Fruit fly (Drosophila melanogaster) whole organism, embryonic: ENCODE data around the gene CG2865.

Experiments
- B-H2 ChIP-seq: fragments of 200-800 bp; sonication (Bioruptor generic); optimal IDR thresholded peaks from 2 replicates; lab custom pipeline; 2018; ENCODE audit warnings: missing biosample characterization, mild to moderate bottlenecking, missing genetic modification characterization
- BEAF-32 ChIP-seq: fragments of 200-800 bp; sonication (Bioruptor generic); optimal IDR thresholded peaks from 3 replicates; lab custom pipeline; 2017; ENCODE audit warnings: missing biosample characterization, missing genetic modification characterization, mild to moderate bottlenecking, moderate library complexity, missing genetic modification reagents
- C15 ChIP-seq: fragments of 200-800 bp; sonication (Bioruptor generic); IDR thresholded peaks from 3 replicates; pipeline ENCODE4 v1.3.6; 2022; ENCODE audit warnings: missing biosample characterization, missing genetic modification characterization
- CG10462 ChIP-seq: fragments of 200-800 bp; sonication (Bioruptor generic); optimal IDR thresholded peaks from 2 replicates; lab custom pipeline; 2016; ENCODE audit warnings: missing biosample characterization, missing genetic modification characterization
- CG10543 ChIP-seq: fragments of 200-800 bp; sonication (Bioruptor generic); optimal IDR thresholded peaks from 3 replicates; lab custom pipeline; 2017; ENCODE audit warnings: missing biosample characterization, mild to moderate bottlenecking, missing genetic modification characterization, moderate library complexity
- CG12219 ChIP-seq: fragments of 200-800 bp; sonication (Bioruptor generic); optimal IDR thresholded peaks from 3 replicates; lab custom pipeline; 2018; ENCODE audit warnings: missing biosample characterization, mild to moderate bottlenecking, missing genetic modification characterization
- CG13424 ChIP-seq: fragments of 200-800 bp; sonication (Bioruptor generic); optimal IDR thresholded peaks from 2 replicates; lab custom pipeline; 2019; ENCODE audit warnings: missing biosample characterization, mild to moderate bottlenecking, missing genetic modification characterization, moderate library complexity
- CG15269 ChIP-seq: fragments of 200-800 bp; sonication (Bioruptor generic); optimal IDR thresholded peaks from 2 replicates; lab custom pipeline; 2018; ENCODE audit warnings: missing biosample characterization, mild to moderate bottlenecking, missing genetic modification characterization, moderate library complexity
- CG15514 ChIP-seq: fragments of 200-800 bp; sonication (Bioruptor generic); optimal IDR thresholded peaks from 3 replicates; lab custom pipeline; 2017; ENCODE audit warnings: missing biosample characterization, missing genetic modification characterization, mild to moderate bottlenecking, moderate library complexity, missing genetic modification reagents
- CG17359 ChIP-seq: fragments of 200-800 bp; sonication (Bioruptor generic); optimal IDR thresholded peaks from 3 replicates; lab custom pipeline; 2018; ENCODE audit warnings: missing biosample characterization, mild to moderate bottlenecking, missing genetic modification characterization, moderate library complexity
- CG2202 ChIP-seq: fragments of 200-800 bp; sonication (Bioruptor generic); optimal IDR thresholded peaks from 2 replicates; lab custom pipeline; 2018; ENCODE audit warnings: missing biosample characterization, mild to moderate bottlenecking, missing genetic modification characterization
- CG34376 ChIP-seq: fragments of 200-800 bp; sonication (Bioruptor generic); optimal IDR thresholded peaks from 2 replicates; lab custom pipeline; 2018; ENCODE audit warnings: missing biosample characterization, mild to moderate bottlenecking, missing genetic modification characterization
- CG3726 ChIP-seq: fragments of 200-800 bp; sonication (Bioruptor generic); IDR thresholded peaks from 3 replicates; pipeline ENCODE4, ENCODE4 v1.3.6; 2022; ENCODE audit warnings: missing biosample characterization, missing genetic modification characterization
- CG42726 ChIP-seq: fragments of 200-800 bp; sonication (Bioruptor generic); IDR thresholded peaks from 2 replicates; pipeline ENCODE4 v1.3.6; 2022; ENCODE audit warnings: missing biosample characterization, missing genetic modification characterization; ENCODE audit not compliant: partially characterized antibody
- CG4707 ChIP-seq: fragments of 200-800 bp; sonication (Bioruptor generic); optimal IDR thresholded peaks from 2 replicates; lab custom pipeline; 2018; ENCODE audit warnings: missing biosample characterization, mild to moderate bottlenecking, missing genetic modification characterization, moderate library complexity
- CG4854 ChIP-seq: fragments of 200-800 bp; sonication (Bioruptor generic); optimal IDR thresholded peaks from 2 replicates; lab custom pipeline; 2016; ENCODE audit warnings: missing biosample characterization, missing genetic modification characterization, inconsistent platforms
- CG6654 ChIP-seq: fragments of 200-800 bp; sonication (Bioruptor generic); optimal IDR thresholded peaks from 2 replicates; lab custom pipeline; 2017; ENCODE audit warnings: missing biosample characterization, mild to moderate bottlenecking, missing genetic modification characterization
- CG7928 ChIP-seq: fragments of 200-800 bp; sonication (Bioruptor generic); optimal IDR thresholded peaks from 2 replicates; lab custom pipeline; 2017; ENCODE audit warnings: missing biosample characterization, mild to moderate bottlenecking, missing genetic modification characterization
- CG9727 ChIP-seq: fragments of 200-800 bp; sonication (Bioruptor generic); optimal IDR thresholded peaks from 3 replicates; lab custom pipeline; 2017; ENCODE audit warnings: missing biosample characterization, mild to moderate bottlenecking, missing genetic modification characterization
- CTCF ChIP-seq: fragments of 200-800 bp; sonication (Bioruptor generic); optimal IDR thresholded peaks from 2 replicates; lab custom pipeline; 2017; ENCODE audit warnings: missing biosample characterization, mild to moderate bottlenecking, missing genetic modification characterization, moderate library complexity
- D ChIP-seq, 2 experiments: fragments of 200-800 bp in 1 of 2; fragments of >200 bp in 1 of 2; sonication (Bioruptor generic) in 1 of 2; optimal IDR thresholded peaks; 2 replicates in 1 of 2; 3 replicates in 1 of 2; lab custom pipeline; 2017; ENCODE audit warnings: mild to moderate bottlenecking in 1 of 2, missing biosample characterization in 1 of 2, missing genetic modification characterization in 1 of 2, missing genetic modification reagents in 1 of 2
- Dbx ChIP-seq: fragments of 200-800 bp; sonication (Bioruptor generic); IDR thresholded peaks from 3 replicates; pipeline ENCODE4 v1.3.6; 2022; ENCODE audit warnings: missing biosample characterization, missing genetic modification characterization
- ERR ChIP-seq: fragments of 200-800 bp; sonication (Bioruptor generic); optimal IDR thresholded peaks from 2 replicates; lab custom pipeline; 2016; ENCODE audit warnings: missing biosample characterization, missing genetic modification characterization
- H2.0 ChIP-seq: fragments of 200-800 bp; sonication (Bioruptor generic); IDR thresholded peaks from 2 replicates; pipeline ENCODE4 v1.3.6; 2022; ENCODE audit warnings: missing biosample characterization, missing genetic modification characterization
- Jarid2 ChIP-seq: fragments of 200-800 bp; sonication (Bioruptor generic); optimal IDR thresholded peaks from 3 replicates; lab custom pipeline; 2017; ENCODE audit warnings: mild to moderate bottlenecking, missing biosample characterization, missing genetic modification reagents, missing genetic modification characterization
- Lim3 ChIP-seq: fragments of 200-800 bp; sonication (Bioruptor generic); IDR thresholded peaks from 2 replicates; pipeline ENCODE4 v1.3.6; 2022; ENCODE audit warnings: missing biosample characterization, missing genetic modification characterization
- Myb ChIP-seq: fragments of 200-800 bp; sonication (Bioruptor generic); optimal IDR thresholded peaks from 2 replicates; lab custom pipeline; 2016; ENCODE audit warnings: missing biosample characterization, missing genetic modification characterization
- Nf-YA ChIP-seq: fragments of 200-800 bp; sonication (Bioruptor generic); IDR thresholded peaks from 2 replicates; pipeline ENCODE4 v1.3.6; 2022; ENCODE audit warnings: missing biosample characterization, missing genetic modification characterization
- Rx ChIP-seq: fragments of 200-800 bp; sonication (Bioruptor generic); IDR thresholded peaks from 2 replicates; pipeline ENCODE4 v1.3.6; 2022; ENCODE audit warnings: missing biosample characterization, missing genetic modification characterization
- Side ChIP-seq: fragments of 200-800 bp; sonication (Bioruptor generic); optimal IDR thresholded peaks from 2 replicates; lab custom pipeline; 2016; ENCODE audit warnings: missing biosample characterization, missing genetic modification characterization
- TFAM ChIP-seq: fragments of 200-800 bp; sonication (Bioruptor generic); optimal IDR thresholded peaks from 2 replicates; lab custom pipeline; 2017; ENCODE audit warnings: missing biosample characterization, missing genetic modification characterization, inconsistent platforms
- Xrp1 ChIP-seq: fragments of 200-800 bp; sonication (Bioruptor generic); IDR thresholded peaks from 2 replicates; pipeline ENCODE4 v1.3.6; 2022; ENCODE audit warnings: missing biosample characterization, missing genetic modification characterization
- ase ChIP-seq: fragments of 200-800 bp; sonication (Bioruptor generic); IDR thresholded peaks from 3 replicates; pipeline ENCODE4 v1.3.6; 2022; ENCODE audit warnings: missing biosample characterization, missing genetic modification characterization
- cas ChIP-seq: fragments of 200-800 bp; sonication (Bioruptor generic); IDR thresholded peaks from 2 replicates; pipeline ENCODE4 v1.3.6; 2022; ENCODE audit warnings: missing biosample characterization, missing genetic modification characterization
- cato ChIP-seq: fragments of 200-800 bp; sonication (Bioruptor generic); optimal IDR thresholded peaks from 2 replicates; lab custom pipeline; 2016; ENCODE audit warnings: missing biosample characterization, missing genetic modification characterization, borderline replicate concordance
- corto ChIP-seq: fragments of 200-800 bp; sonication (Bioruptor generic); optimal IDR thresholded peaks from 2 replicates; lab custom pipeline; 2016; ENCODE audit warnings: missing biosample characterization, mild to moderate bottlenecking, missing genetic modification characterization, moderate library complexity
- dysf ChIP-seq: fragments of 200-800 bp; sonication (Bioruptor generic); IDR thresholded peaks from 3 replicates; pipeline ENCODE4 v1.3.6; 2022; ENCODE audit warnings: missing biosample characterization, missing genetic modification characterization
- en ChIP-seq: fragments of 200-800 bp; sonication (Bioruptor generic); optimal IDR thresholded peaks from 2 replicates; lab custom pipeline; 2016; ENCODE audit warnings: missing biosample characterization, missing genetic modification characterization
- fd64A ChIP-seq: fragments of 200-800 bp; sonication (Bioruptor generic); optimal IDR thresholded peaks from 3 replicates; lab custom pipeline; 2018; ENCODE audit warnings: missing biosample characterization, mild to moderate bottlenecking, missing genetic modification characterization
- ken ChIP-seq: fragments of 200-800 bp; sonication (Bioruptor generic); IDR thresholded peaks from 3 replicates; pipeline ENCODE4 v1.3.6; 2022; ENCODE audit warnings: missing biosample characterization, missing genetic modification characterization
- org-1 ChIP-seq: fragments of 200-800 bp; sonication (Bioruptor generic); optimal IDR thresholded peaks from 2 replicates; lab custom pipeline; 2017; ENCODE audit warnings: missing biosample characterization, missing genetic modification characterization
- otp ChIP-seq: fragments of 200-800 bp; sonication (Bioruptor generic); IDR thresholded peaks from 3 replicates; pipeline ENCODE4, ENCODE4 v1.3.6; 2022; ENCODE audit warnings: missing biosample characterization, missing genetic modification characterization
- p53 ChIP-seq: fragments of 200-800 bp; sonication (Bioruptor generic); optimal IDR thresholded peaks from 2 replicates; lab custom pipeline; 2016; ENCODE audit warnings: missing biosample characterization, missing genetic modification characterization
- pan ChIP-seq, 4 experiments: fragments of >200 bp in 3 of 4; fragments of 200-800 bp in 1 of 4; sonication (Bioruptor generic) in 1 of 4; optimal IDR thresholded peaks in 3 of 4; IDR thresholded peaks in 1 of 4; 2 replicates each; pipeline versions ENCODE4 v1.3.6 to Lab custom; 2017 to 2022; ENCODE audit warnings: missing biosample characterization in 2 of 4, missing genetic modification characterization in 2 of 4, mixed read lengths in 1 of 4
- pb ChIP-seq: fragments of 200-800 bp; sonication (Bioruptor generic); optimal IDR thresholded peaks from 3 replicates; lab custom pipeline; 2016; ENCODE audit warnings: missing biosample characterization, missing genetic modification characterization
- peb ChIP-seq: fragments of 200-800 bp; sonication (Bioruptor generic); IDR thresholded peaks from 2 replicates; pipeline ENCODE4 v1.3.6; 2022; ENCODE audit warnings: missing biosample characterization, missing genetic modification characterization
- phol ChIP-seq: fragments of 200-800 bp; sonication (Bioruptor generic); optimal IDR thresholded peaks from 3 replicates; lab custom pipeline; 2018; ENCODE audit warnings: missing biosample characterization, mild to moderate bottlenecking, missing genetic modification characterization, moderate library complexity
- so ChIP-seq: fragments of 200-800 bp; sonication (Bioruptor generic); IDR thresholded peaks from 3 replicates; pipeline ENCODE4 v1.3.6; 2022; ENCODE audit warnings: missing biosample characterization, missing genetic modification characterization
- stwl ChIP-seq: fragments of 200-800 bp; sonication (Bioruptor generic); optimal IDR thresholded peaks from 3 replicates; lab custom pipeline; 2018; ENCODE audit warnings: missing biosample characterization, mild to moderate bottlenecking, missing genetic modification characterization, moderate library complexity
- trem ChIP-seq: fragments of 200-800 bp; optimal IDR thresholded peaks from 3 replicates; lab custom pipeline; 2019; ENCODE audit warnings: missing biosample characterization, mild to moderate bottlenecking, missing genetic modification characterization, moderate library complexity

The CG2865 gene

dm6 chrX:2321900-2322555 is 28.8 kb upstream of the CG2865 start (continued):
- TF ChIP-seq pan (optimal IDR thresholded peaks at IDR 0.05; lab: Kevin White, UChicago) (no peak), pan (GFP tag; optimal IDR thresholded peaks at IDR 0.05 in 1 of 2, IDR thresholded peaks at IDR 0.05 in 1 of 2) (peak in 1 of 2 experiments; percentile 74), C15 (GFP tag; lab: Robert Waterston, UW) (no peak), H2.0 (peak; percentile 77), p53 (no peak), fd64A (no peak), CG12219 (GFP tag; lab: Kevin White, UChicago) (no peak), so (GFP tag; lab: Robert Waterston, UW) (no peak), trem (tag; lab: Kevin White, UChicago) (no peak), CG34376 (GFP tag; lab: Kevin White, UChicago) (no peak), TFAM (GFP tag; lab: Kevin White, UChicago) (no peak), Xrp1 (GFP tag; lab: Robert Waterston, UW) (peak; percentile 56), dysf (GFP tag; lab: Robert Waterston, UW) (peak; percentile 63), otp (0 out of 3 replicates have a peak, but pooled peaks have one; percentile 42), org-1 (GFP tag; lab: Kevin White, UChicago) (peak; percentile 61), CG15514 (peak; percentile 50), Rx (peak; percentile 51), CG4707 (GFP tag; lab: Kevin White, UChicago) (no peak), Jarid2 (no peak), CG10462 (GFP tag; lab: Kevin White, UChicago) (no peak), CG42726 (GFP tag; lab: Robert Waterston, UW) (no peak), stwl (tag; lab: Kevin White, UChicago) (no peak), CG9727 (GFP tag; lab: Kevin White, UChicago) (peak; percentile 15), CG7928 (GFP tag; lab: Kevin White, UChicago) (no peak), peb (GFP tag; lab: Robert Waterston, UW) (no peak), B-H2 (GFP tag; lab: Kevin White, UChicago) (no peak), CG6654 (GFP tag; lab: Kevin White, UChicago) (no peak), Dbx (GFP tag; lab: Robert Waterston, UW) (0 out of 3 replicates have a peak, but pooled peaks have one; percentile 47), cas (GFP tag; lab: Robert Waterston, UW) (no peak), CG13424 (tag; lab: Kevin White, UChicago) (no peak), Lim3 (GFP tag; lab: Robert Waterston, UW) (no peak), BEAF-32 (GFP tag; lab: Kevin White, UChicago) (no peak), Nf-YA (GFP tag; lab: Robert Waterston, UW) (no peak), CG2202 (tag; lab: Kevin White, UChicago) (no peak), phol (tag; lab: Kevin White, UChicago) (peak; percentile 23), ken (GFP tag; lab: Robert Waterston, UW) (peak; percentile 75), pb (GFP tag; lab: Kevin White, UChicago) (peak; percentile 1), CG3726 (GFP tag; lab: Robert Waterston, UW) (no peak), CG10543 (no peak), CG17359 (tag; lab: Kevin White, UChicago) (peak; percentile 32), CTCF (GFP tag; lab: Kevin White, UChicago) (no peak), Myb (GFP tag; lab: Kevin White, UChicago) (peak; percentile 19), Side (peak; percentile 16), ase (GFP tag; lab: Robert Waterston, UW) (peak; percentile 34; the same call in 1 of the 3 replicates), ERR (GFP tag; lab: Kevin White, UChicago) (no peak), cato (GFP tag; lab: Kevin White, UChicago) (no peak), D (optimal IDR thresholded peaks at IDR 0.05; lab: Kevin White, UChicago) (no peak), D (GFP tag; optimal IDR thresholded peaks at IDR 0.05; lab: Kevin White, UChicago) (no peak), en (GFP tag; lab: Kevin White, UChicago) (no peak), CG4854 (GFP tag; lab: Kevin White, UChicago) (no peak), CG15269 (tag; lab: Kevin White, UChicago) (peak; percentile 60), corto (peak; percentile 87)
